Fruit fly (Drosophila melanogaster) whole organism: ENCODE measurements around the gene CG17298.

Experiments used
- EcR ChIP-seq, 2 experiments: fragments of >200 bp; optimal IDR thresholded peaks; 2 replicates each; lab custom pipeline; 2017; ENCODE audit warnings: missing biosample characterization in 2 of 2, missing genetic modification characterization in 2 of 2, missing genetic modification reagents in 2 of 2
- usp ChIP-seq: fragments of >200 bp; optimal IDR thresholded peaks from 2 replicates; lab custom pipeline; 2017; ENCODE audit warnings: missing biosample characterization, missing genetic modification characterization, mixed read lengths

dm6 chr3R:21289071-21289613 is 6.1 kb downstream of the CG17298 start:
- TF ChIP-seq EcR (GFP tag; optimal IDR thresholded peaks at IDR 0.05; lab: Kevin White, UChicago) (no peak), usp (GFP tag; lab: Kevin White, UChicago) (no peak)
